Worm (Caenorhabditis elegans) whole organism, L4 larva: ENCODE results near the gene arrd-22.

ENCODE experiments used
- T26A8.4 ChIP-seq: fragments of 200-800 bp; sonication (Bioruptor generic); IDR thresholded peaks from 2 replicates; pipeline ENCODE4 v1.3.6; 2022; ENCODE audit warnings: missing genetic modification characterization, missing compliant biosample characterization
- aha-1 ChIP-seq: fragments of 150-350 bp; peaks from one replicate; lab custom pipeline; 2014; ENCODE audit warnings: missing biosample characterization, missing genetic modification characterization
- arid-1 ChIP-seq: fragments of 200-800 bp; sonication (Bioruptor generic); conservative IDR thresholded peaks from 2 replicates; pipeline ENCODE4 v1.3.6; 2022; ENCODE audit warnings: missing genetic modification reagents, missing genetic modification characterization, missing compliant biosample characterization
- ceh-20 ChIP-seq: fragments of 200-800 bp; sonication (Bioruptor generic); IDR thresholded peaks from 2 replicates; pipeline ENCODE4 v1.3.6; 2022; ENCODE audit warnings: missing genetic modification reagents, missing genetic modification characterization, missing compliant biosample characterization
- ceh-62 ChIP-seq: sonication (generic microtip); optimal IDR thresholded peaks from 2 replicates; lab custom pipeline; 2017; ENCODE audit warnings: missing biosample characterization, missing genetic modification characterization
- cey-2 ChIP-seq: sonication (generic microtip); optimal IDR thresholded peaks from 3 replicates; lab custom pipeline; 2017; ENCODE audit warnings: missing genetic modification characterization, mild to moderate bottlenecking, missing compliant biosample characterization, antibody characterized with exemption, borderline replicate concordance; ENCODE audit not compliant: insufficient read depth
- daf-16 ChIP-seq, 3 experiments: sonication (generic microtip); optimal IDR thresholded peaks; 2 replicates each; lab custom pipeline; 2016 to 2017; ENCODE audit warnings: missing genetic modification characterization in 3 of 3, missing genetic modification reagents in 3 of 3, mild to moderate bottlenecking in 2 of 3, missing compliant biosample characterization in 2 of 3, missing biosample characterization in 1 of 3, moderate library complexity in 1 of 3
- dmd-6 ChIP-seq: fragments of 200-800 bp; sonication (Bioruptor generic); IDR thresholded peaks from 2 replicates; pipeline ENCODE4 v1.3.6; 2022; ENCODE audit warnings: missing genetic modification reagents, missing genetic modification characterization, missing compliant biosample characterization
- dmd-8 ChIP-seq: fragments of 200-800 bp; sonication (Bioruptor generic); IDR thresholded peaks from 2 replicates; pipeline ENCODE4 v1.3.6; 2022; ENCODE audit warnings: missing genetic modification characterization, missing compliant biosample characterization
- dpl-1 ChIP-seq: fragments of 150-350 bp; optimal IDR thresholded peaks from 2 replicates; lab custom pipeline; 2014; ENCODE audit warnings: missing biosample characterization, missing genetic modification reagents, missing genetic modification characterization
- duxl-1 ChIP-seq: sonication (generic microtip); optimal IDR thresholded peaks from 2 replicates; lab custom pipeline; 2016; ENCODE audit warnings: mild to moderate bottlenecking, missing genetic modification characterization, moderate library complexity, missing compliant biosample characterization; ENCODE audit not compliant: poor library complexity
- egl-43 ChIP-seq: fragments of 200-800 bp; sonication (Bioruptor generic); IDR thresholded peaks from 2 replicates; pipeline ENCODE4 v1.3.6; 2022; ENCODE audit warnings: missing genetic modification reagents, missing genetic modification characterization, missing compliant biosample characterization
- fkh-10 ChIP-seq: fragments of 150-350 bp; optimal IDR thresholded peaks from 2 replicates; lab custom pipeline; 2014; ENCODE audit warnings: missing biosample characterization, missing genetic modification reagents, missing genetic modification characterization
- hlh-11 ChIP-seq: fragments of 200-800 bp; sonication (Bioruptor generic); optimal IDR thresholded peaks from 2 replicates; lab custom pipeline; 2018; ENCODE audit warnings: mild to moderate bottlenecking, missing genetic modification characterization, missing compliant biosample characterization
- hlh-30 ChIP-seq: sonication (generic microtip); optimal IDR thresholded peaks from 2 replicates; lab custom pipeline; 2017; ENCODE audit warnings: antibody characterized with exemption, mild to moderate bottlenecking, missing genetic modification characterization, missing compliant biosample characterization; ENCODE audit not compliant: insufficient read depth
- hmg-1.1 ChIP-seq: fragments of 200-800 bp; sonication (Bioruptor generic); IDR thresholded peaks from 2 replicates; pipeline ENCODE4 v1.3.6; 2022; ENCODE audit warnings: missing genetic modification reagents, missing genetic modification characterization, missing compliant biosample characterization
- jun-1 ChIP-seq: fragments of 150-350 bp; optimal IDR thresholded peaks from 2 replicates; lab custom pipeline; 2014; ENCODE audit warnings: missing biosample characterization, missing genetic modification reagents, missing genetic modification characterization
- lin-1 ChIP-seq: fragments of 200-800 bp; sonication (Bioruptor generic); IDR thresholded peaks from 2 replicates; pipeline ENCODE4 v1.3.6; 2022; ENCODE audit warnings: missing genetic modification reagents, missing genetic modification characterization, missing compliant biosample characterization
- lin-13 ChIP-seq: fragments of 150-350 bp; optimal IDR thresholded peaks from 2 replicates; lab custom pipeline; 2014; ENCODE audit warnings: missing biosample characterization, missing genetic modification reagents, missing genetic modification characterization
- lin-29 ChIP-seq: fragments of 200-800 bp; sonication (Bioruptor generic); IDR thresholded peaks from 2 replicates; pipeline ENCODE4 v1.3.6; 2022; ENCODE audit warnings: missing genetic modification reagents, missing genetic modification characterization, missing compliant biosample characterization
- lsy-2 ChIP-seq, 2 experiments: fragments of 150-350 bp in 1 of 2; sonication (generic microtip) in 1 of 2; optimal IDR thresholded peaks; 2 replicates each; lab custom pipeline; 2014 to 2017; ENCODE audit warnings: missing biosample characterization in 2 of 2, missing genetic modification characterization in 2 of 2
- madf-9 ChIP-seq: fragments of 200-800 bp; sonication (Bioruptor generic); conservative IDR thresholded peaks from 2 replicates; pipeline ENCODE4 v1.3.6; 2022; ENCODE audit warnings: missing genetic modification reagents, missing genetic modification characterization, missing compliant biosample characterization
- mdl-1 ChIP-seq, 2 experiments: fragments of 150-350 bp in 1 of 2; sonication (generic microtip) in 1 of 2; optimal IDR thresholded peaks; 2 replicates each; lab custom pipeline; 2014 to 2017; ENCODE audit warnings: missing biosample characterization in 2 of 2, missing genetic modification characterization in 2 of 2
- mep-1 ChIP-seq: fragments of 150-350 bp; sonication (generic microtip); optimal IDR thresholded peaks from 3 replicates; lab custom pipeline; 2014; ENCODE audit warnings: missing biosample characterization, missing genetic modification characterization
- mes-2 ChIP-seq: sonication (generic microtip); optimal IDR thresholded peaks from 2 replicates; lab custom pipeline; 2016; ENCODE audit warnings: missing genotype, mild to moderate bottlenecking, missing genetic modification characterization, missing compliant biosample characterization; ENCODE audit not compliant: poor library complexity, severe bottlenecking
- mxl-3 ChIP-seq: fragments of 200-800 bp; sonication (Bioruptor generic); optimal IDR thresholded peaks from 2 replicates; lab custom pipeline; 2018; ENCODE audit warnings: mild to moderate bottlenecking, missing genetic modification characterization, missing compliant biosample characterization
- nhr-10 ChIP-seq: fragments of 150-350 bp; optimal IDR thresholded peaks from 2 replicates; lab custom pipeline; 2014; ENCODE audit warnings: missing biosample characterization, missing genetic modification characterization
- nhr-11 ChIP-seq: fragments of 150-350 bp; optimal IDR thresholded peaks from 2 replicates; lab custom pipeline; 2014; ENCODE audit warnings: missing biosample characterization, missing genetic modification characterization
- nhr-237 ChIP-seq: sonication (generic microtip); optimal IDR thresholded peaks from 2 replicates; lab custom pipeline; 2017; ENCODE audit warnings: missing biosample characterization, missing genetic modification characterization
- nhr-25 ChIP-seq: sonication (generic microtip); optimal IDR thresholded peaks from 2 replicates; lab custom pipeline; 2017; ENCODE audit warnings: missing genetic modification characterization, mild to moderate bottlenecking, missing compliant biosample characterization, antibody characterized with exemption, moderate library complexity, borderline replicate concordance; ENCODE audit not compliant: insufficient read depth
- nhr-28 ChIP-seq: fragments of 150-350 bp; optimal IDR thresholded peaks from 2 replicates; lab custom pipeline; 2014; ENCODE audit warnings: missing biosample characterization, missing genetic modification characterization
- nhr-42 ChIP-seq: fragments of 200-800 bp; sonication (Bioruptor generic); IDR thresholded peaks from 2 replicates; pipeline ENCODE4 v1.3.6; 2022; ENCODE audit warnings: missing genetic modification characterization, missing compliant biosample characterization
- nhr-48 ChIP-seq: sonication (generic microtip); optimal IDR thresholded peaks from 2 replicates; lab custom pipeline; 2016; ENCODE audit warnings: mild to moderate bottlenecking, missing genetic modification characterization, missing compliant biosample characterization
- nhr-6 ChIP-seq: fragments of 150-350 bp; optimal IDR thresholded peaks from 2 replicates; lab custom pipeline; 2014; ENCODE audit warnings: missing biosample characterization, missing genetic modification characterization
- nhr-76 ChIP-seq: fragments of 150-350 bp; optimal IDR thresholded peaks from 2 replicates; lab custom pipeline; 2014; ENCODE audit warnings: missing biosample characterization, missing genetic modification characterization
- nhr-77 ChIP-seq: fragments of 150-350 bp; optimal IDR thresholded peaks from 2 replicates; lab custom pipeline; 2014; ENCODE audit warnings: missing biosample characterization, missing genetic modification characterization
- pha-4 ChIP-seq, 2 experiments: fragments of 150-350 bp in 1 of 2; fragments of 200-800 bp in 1 of 2; sonication (Bioruptor generic) in 1 of 2; IDR thresholded peaks in 1 of 2; optimal IDR thresholded peaks in 1 of 2; 2 replicates each; pipeline versions ENCODE4 v1.3.6 to Lab custom; 2014 to 2022; ENCODE audit warnings: missing genetic modification characterization in 2 of 2, missing genetic modification reagents in 2 of 2, missing biosample characterization in 1 of 2, missing compliant biosample characterization in 1 of 2
- php-3 ChIP-seq: fragments of 200-800 bp; sonication (Bioruptor generic); IDR thresholded peaks from 2 replicates; pipeline ENCODE4 v1.3.6; 2022; ENCODE audit warnings: missing genetic modification reagents, missing genetic modification characterization, missing compliant biosample characterization
- pqm-1 ChIP-seq: sonication (generic microtip); optimal IDR thresholded peaks from 2 replicates; lab custom pipeline; 2017; ENCODE audit warnings: missing biosample characterization, missing genetic modification characterization
- rbr-2 ChIP-seq: sonication (generic microtip); optimal IDR thresholded peaks from 2 replicates; lab custom pipeline; 2016; ENCODE audit warnings: missing genotype, missing genetic modification characterization, missing compliant biosample characterization
- saeg-2 ChIP-seq: fragments of 200-800 bp; sonication (Bioruptor generic); IDR thresholded peaks from 2 replicates; pipeline ENCODE4 v1.3.6; 2022; ENCODE audit warnings: missing genetic modification reagents, missing genetic modification characterization, missing compliant biosample characterization
- tra-1 ChIP-seq: fragments of 200-800 bp; sonication (Bioruptor generic); IDR thresholded peaks from 2 replicates; pipeline ENCODE4 v1.3.6; 2022; ENCODE audit warnings: missing genetic modification reagents, missing genetic modification characterization, missing compliant biosample characterization
- zag-1 ChIP-seq: fragments of 150-350 bp; optimal IDR thresholded peaks from 2 replicates; lab custom pipeline; 2014; ENCODE audit warnings: missing biosample characterization, missing genetic modification characterization
- zfp-3 ChIP-seq: fragments of 200-800 bp; sonication (Bioruptor generic); conservative IDR thresholded peaks from 2 replicates; pipeline ENCODE4 v1.3.6; 2022; ENCODE audit warnings: missing genetic modification reagents, missing genetic modification characterization, missing compliant biosample characterization
- zip-11 ChIP-seq: fragments of 200-800 bp; sonication (Bioruptor generic); IDR thresholded peaks from 2 replicates; pipeline ENCODE4 v1.3.6; 2022; ENCODE audit warnings: missing genetic modification characterization, missing compliant biosample characterization

Gene arrd-22

ce11 chrV:3388299-3388698, 22.0 kb upstream of the arrd-22 start:
- TF ChIP-seq hlh-11 (tag; lab: Kevin White, UChicago) = peak; percentile 82
- TF ChIP-seq daf-16 (GFP tag; optimal IDR thresholded peaks at IDR 0.05; lab: Kevin White, UChicago) = peak in 1 of 2 experiments; percentile 36
- TF ChIP-seq daf-16 (tag; optimal IDR thresholded peaks at IDR 0.05; lab: Kevin White, UChicago) = peak; percentile 63
- TF ChIP-seq nhr-77 (tag; lab: Kevin White, UChicago) = peak; percentile 54
- peak; percentile 21 for TF ChIP-seq duxl-1 (tag; lab: Kevin White, UChicago)
- peak; percentile 57 for TF ChIP-seq hlh-30 (tag; lab: Kevin White, UChicago)
- no peak for TF ChIP-seq ceh-62 (tag; lab: Kevin White, UChicago)
- 0 out of 2 replicates have a peak, but pooled peaks have one; percentile 42 for TF ChIP-seq php-3 (GFP tag; lab: Robert Waterston, UW)
- TF ChIP-seq nhr-28 (tag; lab: Kevin White, UChicago) = peak; percentile 90
- TF ChIP-seq nhr-237 (tag; lab: Kevin White, UChicago) = no peak
- peak; percentile 1 for TF ChIP-seq pqm-1 (tag; lab: Kevin White, UChicago)
- TF ChIP-seq pha-4 (GFP tag; IDR thresholded peaks at IDR 0.05; lab: Robert Waterston, UW) = no peak
- TF ChIP-seq pha-4 (tag; optimal IDR thresholded peaks at IDR 0.05; lab: Kevin White, UChicago) = peak; percentile 40
- TF ChIP-seq arid-1 (GFP tag; lab: Robert Waterston, UW) = no peak
- TF ChIP-seq nhr-48 (tag; lab: Kevin White, UChicago) = peak; percentile 82
- TF ChIP-seq mxl-3 (GFP tag; lab: Kevin White, UChicago) = peak; percentile 59
- peak; percentile 81 for TF ChIP-seq dmd-6 (GFP tag; lab: Robert Waterston, UW)
- TF ChIP-seq mes-2 (tag; lab: Kevin White, UChicago) = peak; percentile 40
- TF ChIP-seq aha-1 (tag; lab: Kevin White, UChicago) = no peak
- no peak for TF ChIP-seq egl-43 (GFP tag; lab: Robert Waterston, UW)
- TF ChIP-seq lin-1 (GFP tag; lab: Robert Waterston, UW) = peak; percentile 25; the same call in 1 of the 2 replicates
- TF ChIP-seq mdl-1 (tag; optimal IDR thresholded peaks at IDR 0.05; lab: Kevin White, UChicago) = peak; percentile 62 to 73
- TF ChIP-seq hmg-1.1 = peak; percentile 42; the same call in 1 of the 2 replicates
- no peak for TF ChIP-seq nhr-25

DNA sequence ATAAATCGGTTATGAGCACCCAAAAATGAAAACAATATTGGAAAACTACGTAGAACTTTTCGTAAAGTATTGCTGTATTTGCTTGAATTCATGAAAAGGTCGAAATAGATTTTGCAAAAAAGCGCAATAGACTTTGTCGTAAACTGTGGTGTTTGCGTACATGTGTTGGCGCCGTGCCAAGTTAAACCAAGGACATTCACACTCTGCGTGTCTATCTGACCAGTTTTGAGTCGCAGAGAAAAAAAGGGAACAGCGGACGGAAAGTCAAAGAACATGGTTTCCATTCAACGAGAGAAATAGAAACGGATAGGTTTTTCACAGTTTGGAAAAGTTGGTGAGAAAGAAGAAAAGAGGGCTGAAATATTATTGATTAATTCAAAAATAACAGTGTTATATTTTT, 19.3 kb upstream of the arrd-22 start:
- TF ChIP-seq rbr-2 (tag; lab: Kevin White, UChicago) (peak; percentile 71), jun-1 (tag; lab: Kevin White, UChicago) (peak; percentile 45), nhr-11 (tag; lab: Kevin White, UChicago) (peak; percentile 83), mep-1 (peak; percentile 85), dpl-1 (GFP tag; lab: Kevin White, UChicago) (peak; percentile 69), T26A8.4 (GFP tag; lab: Robert Waterston, UW) (peak; percentile 44; the same call in 1 of the 2 replicates), hlh-30 (tag; lab: Kevin White, UChicago) (peak; percentile 73), zag-1 (tag; lab: Kevin White, UChicago) (no peak), nhr-48 (tag; lab: Kevin White, UChicago) (peak; percentile 96), daf-16 (GFP tag; optimal IDR thresholded peaks at IDR 0.05; lab: Kevin White, UChicago) (peak in 1 of 2 experiments; percentile 43), daf-16 (tag; optimal IDR thresholded peaks at IDR 0.05; lab: Kevin White, UChicago) (no peak), egl-43 (GFP tag; lab: Robert Waterston, UW) (no peak), hlh-11 (tag; lab: Kevin White, UChicago) (peak; percentile 93), cey-2 (tag; lab: Kevin White, UChicago) (peak; percentile 18), dmd-8 (GFP tag; lab: Robert Waterston, UW) (no peak), nhr-6 (tag; lab: Kevin White, UChicago) (peak; percentile 86), zip-11 (GFP tag; lab: Robert Waterston, UW) (no peak), tra-1 (GFP tag; lab: Robert Waterston, UW) (0 out of 2 replicates have a peak, but pooled peaks have one; percentile 31), nhr-28 (tag; lab: Kevin White, UChicago) (peak; percentile 94), lin-29 (GFP tag; lab: Robert Waterston, UW) (no peak), ceh-20 (peak; percentile 49; the same call in 1 of the 2 replicates), saeg-2 (GFP tag; lab: Robert Waterston, UW) (no peak), nhr-25 (peak; percentile 91), nhr-10 (tag; lab: Kevin White, UChicago) (peak; percentile 12), nhr-42 (GFP tag; lab: Robert Waterston, UW) (no peak), lin-13 (GFP tag; lab: Kevin White, UChicago) (peak; percentile 38), aha-1 (tag; lab: Kevin White, UChicago) (peak; percentile 95), lsy-2 (tag; optimal IDR thresholded peaks at IDR 0.05; lab: Kevin White, UChicago) (peak; percentile 75 to 87), zfp-3 (no peak), fkh-10 (GFP tag; lab: Kevin White, UChicago) (peak; percentile 12), madf-9 (GFP tag; lab: Robert Waterston, UW) (0 out of 2 replicates have a peak, but pooled peaks have one; percentile 30), duxl-1 (tag; lab: Kevin White, UChicago) (peak; percentile 78), nhr-76 (peak; percentile 62)
